Worm (Caenorhabditis elegans): ENCODE results near the gene Y111B2A.2.

ce11 chrIII:12453315-12453714, 42.6 kb upstream of the Y111B2A.2 start, which contains the start of gene ani-1:
- TF ChIP-seq tbx-2 (tag; optimal IDR thresholded peaks at IDR 0.05) (peak; percentile 68), zag-1 (tag; optimal IDR thresholded peaks at IDR 0.05) (no peak), nhr-237 (tag; optimal IDR thresholded peaks at IDR 0.05) (no peak), nhr-20 (tag; optimal IDR thresholded peaks at IDR 0.05) (peak; percentile 58), unc-62 (GFP tag; optimal IDR thresholded peaks at IDR 0.05) (no peak), efl-1 (optimal IDR thresholded peaks at IDR 0.05) (peak; percentile 91 to 97), efl-1 (GFP tag; optimal IDR thresholded peaks at IDR 0.05 in 1 of 2) (peak; percentile 91 to 98), dpl-1 (GFP tag; optimal IDR thresholded peaks at IDR 0.05) (peak; percentile 88 to 92 (median 90)), aly-2 (tag; optimal IDR thresholded peaks at IDR 0.05) (no peak), fos-1 (tag; optimal IDR thresholded peaks at IDR 0.05) (no peak), lsy-2 (tag; optimal IDR thresholded peaks at IDR 0.05) (peak; percentile 82 to 89), ceh-8 (GFP tag; optimal IDR thresholded peaks at IDR 0.05) (peak; percentile 45)
